Fruit fly (Drosophila melanogaster) whole organism, embryonic: ENCODE data around the gene alpha-Man-IIb.

Experiments used
- Abd-B ChIP-seq: fragments of 200-800 bp; sonication (Bioruptor generic); optimal IDR thresholded peaks from 2 replicates; lab custom pipeline; 2018; ENCODE audit warnings: missing biosample characterization, mild to moderate bottlenecking, missing genetic modification characterization, moderate library complexity
- Atf6 ChIP-seq: fragments of 200-800 bp; sonication (Bioruptor generic); IDR thresholded peaks from 2 replicates; pipeline ENCODE4 v1.3.6; 2022; ENCODE audit warnings: missing biosample characterization, missing genetic modification characterization
- BEAF-32 ChIP-seq: fragments of 200-800 bp; sonication (Bioruptor generic); optimal IDR thresholded peaks from 3 replicates; lab custom pipeline; 2017; ENCODE audit warnings: missing biosample characterization, missing genetic modification characterization, mild to moderate bottlenecking, moderate library complexity, missing genetic modification reagents
- CG10267 ChIP-seq: fragments of 200-800 bp; sonication (Bioruptor generic); optimal IDR thresholded peaks from 2 replicates; lab custom pipeline; 2018; ENCODE audit warnings: missing biosample characterization, mild to moderate bottlenecking, missing genetic modification characterization, moderate library complexity
- CG11560 ChIP-seq: fragments of 200-800 bp; sonication (Bioruptor generic); IDR thresholded peaks from 3 replicates; pipeline ENCODE4 v1.3.6; 2022; ENCODE audit warnings: missing biosample characterization, missing genetic modification characterization
- CG12299 ChIP-seq: fragments of 200-800 bp; sonication (Bioruptor generic); optimal IDR thresholded peaks from 2 replicates; lab custom pipeline; 2018; ENCODE audit warnings: missing biosample characterization, mild to moderate bottlenecking, missing genetic modification characterization
- CG13123 ChIP-seq: fragments of 200-800 bp; sonication (Bioruptor generic); optimal IDR thresholded peaks from 2 replicates; lab custom pipeline; 2016; ENCODE audit warnings: missing biosample characterization, missing genetic modification characterization
- CG13287 ChIP-seq: fragments of 200-800 bp; sonication (Bioruptor generic); IDR thresholded peaks from 2 replicates; pipeline ENCODE4 v1.3.6; 2022; ENCODE audit warnings: missing biosample characterization, missing genetic modification characterization; ENCODE audit not compliant: partially characterized antibody
- CG13775 ChIP-seq: fragments of 200-800 bp; sonication (Bioruptor generic); optimal IDR thresholded peaks from 3 replicates; lab custom pipeline; 2017; ENCODE audit warnings: missing biosample characterization, mild to moderate bottlenecking, missing genetic modification characterization
- CG14860 ChIP-seq: fragments of 200-800 bp; sonication (Bioruptor generic); IDR thresholded peaks from 3 replicates; pipeline ENCODE4 v1.3.6; 2022; ENCODE audit warnings: missing biosample characterization, missing genetic modification characterization; ENCODE audit not compliant: partially characterized antibody
- CG1603 ChIP-seq: fragments of 200-800 bp; sonication (Bioruptor generic); optimal IDR thresholded peaks from 2 replicates; lab custom pipeline; 2019; ENCODE audit warnings: missing biosample characterization, mild to moderate bottlenecking, missing genetic modification characterization, moderate library complexity
- CG16813 ChIP-seq: fragments of 200-800 bp; sonication (Bioruptor generic); IDR thresholded peaks from 3 replicates; pipeline ENCODE4 v1.3.6; 2022; ENCODE audit warnings: missing biosample characterization, missing genetic modification characterization; ENCODE audit not compliant: partially characterized antibody
- CG17829 ChIP-seq: fragments of 200-800 bp; optimal IDR thresholded peaks from 2 replicates; lab custom pipeline; 2019; ENCODE audit warnings: missing biosample characterization, mild to moderate bottlenecking, missing genetic modification characterization, moderate library complexity
- CG18011 ChIP-seq: fragments of 200-800 bp; sonication (Bioruptor generic); optimal IDR thresholded peaks from 2 replicates; lab custom pipeline; 2017; ENCODE audit warnings: missing biosample characterization, missing genetic modification characterization, mild to moderate bottlenecking, moderate library complexity, missing genotype
- CG18619 ChIP-seq: fragments of 200-800 bp; sonication (Bioruptor generic); optimal IDR thresholded peaks from 3 replicates; lab custom pipeline; 2017; ENCODE audit warnings: missing biosample characterization, mild to moderate bottlenecking, missing genetic modification characterization
- CG2129 ChIP-seq: fragments of 200-800 bp; sonication (Bioruptor generic); IDR thresholded peaks from 2 replicates; pipeline ENCODE4 v1.3.6; 2022; ENCODE audit warnings: missing biosample characterization, missing genetic modification characterization; ENCODE audit not compliant: partially characterized antibody
- CG34224 ChIP-seq: fragments of 200-800 bp; sonication (Bioruptor generic); IDR thresholded peaks from 3 replicates; pipeline ENCODE4 v1.3.6; 2022; ENCODE audit warnings: missing biosample characterization, missing genetic modification characterization; ENCODE audit not compliant: partially characterized antibody
- CG6654 ChIP-seq: fragments of 200-800 bp; sonication (Bioruptor generic); optimal IDR thresholded peaks from 2 replicates; lab custom pipeline; 2017; ENCODE audit warnings: missing biosample characterization, mild to moderate bottlenecking, missing genetic modification characterization
- CG8944 ChIP-seq: fragments of 200-800 bp; sonication (Bioruptor generic); optimal IDR thresholded peaks from 3 replicates; lab custom pipeline; 2016; ENCODE audit warnings: missing biosample characterization, missing genetic modification characterization
- Dll ChIP-seq: fragments of 200-800 bp; sonication (Bioruptor generic); IDR thresholded peaks from 4 replicates; pipeline ENCODE4 v1.3.6; 2022; ENCODE audit warnings: missing biosample characterization, missing genetic modification characterization; ENCODE audit not compliant: partially characterized antibody
- Doc3 ChIP-seq: fragments of 200-800 bp; sonication (Bioruptor generic); IDR thresholded peaks from 3 replicates; pipeline ENCODE4 v1.3.6; 2022; ENCODE audit warnings: missing biosample characterization, missing genetic modification characterization; ENCODE audit not compliant: partially characterized antibody
- HLHmδ ChIP-seq: fragments of 200-800 bp; sonication (Bioruptor generic); optimal IDR thresholded peaks from 2 replicates; lab custom pipeline; 2018; ENCODE audit warnings: missing biosample characterization, mild to moderate bottlenecking, missing genetic modification characterization, moderate library complexity
- Jarid2 ChIP-seq: fragments of 200-800 bp; sonication (Bioruptor generic); optimal IDR thresholded peaks from 3 replicates; lab custom pipeline; 2017; ENCODE audit warnings: mild to moderate bottlenecking, missing biosample characterization, missing genetic modification reagents, missing genetic modification characterization
- Kr ChIP-seq: fragments of 200-800 bp; sonication (Bioruptor generic); optimal IDR thresholded peaks from 2 replicates; lab custom pipeline; 2017; ENCODE audit warnings: missing biosample characterization, mild to moderate bottlenecking, missing genetic modification characterization
- MBD-R2 ChIP-seq: fragments of 200-800 bp; sonication (Bioruptor generic); IDR thresholded peaks from 2 replicates; pipeline ENCODE4 v1.3.6; 2022; ENCODE audit warnings: missing biosample characterization, missing genetic modification characterization
- Mrtf ChIP-seq: fragments of 200-800 bp; sonication (Bioruptor generic); IDR thresholded peaks from 3 replicates; pipeline ENCODE4 v1.3.6; 2022; ENCODE audit warnings: missing biosample characterization, missing genetic modification characterization
- Sin3A ChIP-seq: fragments of >200 bp; optimal IDR thresholded peaks from 2 replicates; lab custom pipeline; 2018
- Sry-δ ChIP-seq: fragments of 200-800 bp; sonication (Bioruptor generic); optimal IDR thresholded peaks from 2 replicates; lab custom pipeline; 2016; ENCODE audit warnings: missing biosample characterization, missing genetic modification characterization
- Tbp ChIP-seq: fragments of >200 bp; optimal IDR thresholded peaks from 2 replicates; lab custom pipeline; 2018; ENCODE audit warnings: missing biosample characterization, missing genetic modification characterization
- Xrp1 ChIP-seq: fragments of 200-800 bp; sonication (Bioruptor generic); IDR thresholded peaks from 2 replicates; pipeline ENCODE4 v1.3.6; 2022; ENCODE audit warnings: missing biosample characterization, missing genetic modification characterization
- bcd ChIP-seq: fragments of 200-800 bp; sonication (Bioruptor generic); optimal IDR thresholded peaks from 2 replicates; lab custom pipeline; 2017; ENCODE audit warnings: missing biosample characterization, mild to moderate bottlenecking, missing genetic modification characterization
- bsh ChIP-seq, 2 experiments: fragments of 200-800 bp; sonication (Bioruptor generic); optimal IDR thresholded peaks; 2 replicates each; lab custom pipeline; 2017 to 2018; ENCODE audit warnings: mild to moderate bottlenecking in 2 of 2, missing biosample characterization in 2 of 2, missing genetic modification characterization in 2 of 2, moderate library complexity in 1 of 2
- chinmo ChIP-seq: fragments of 200-800 bp; sonication (Bioruptor generic); IDR thresholded peaks from 4 replicates; pipeline ENCODE4 v1.3.6; 2022; ENCODE audit warnings: missing biosample characterization, missing genetic modification characterization; ENCODE audit not compliant: partially characterized antibody
- croc ChIP-seq: fragments of 200-800 bp; sonication (Bioruptor generic); conservative IDR thresholded peaks from 3 replicates; pipeline ENCODE4 v1.3.6; 2022; ENCODE audit warnings: missing biosample characterization, missing genetic modification characterization
- cwo ChIP-seq: fragments of 200-800 bp; sonication (Bioruptor generic); optimal IDR thresholded peaks from 3 replicates; lab custom pipeline; 2017; ENCODE audit warnings: missing biosample characterization, missing genetic modification characterization, mild to moderate bottlenecking, moderate library complexity, missing genetic modification reagents
- gfzf ChIP-seq: fragments of 200-800 bp; sonication (Bioruptor generic); optimal IDR thresholded peaks from 2 replicates; lab custom pipeline; 2016; ENCODE audit warnings: missing biosample characterization, mild to moderate bottlenecking, missing genetic modification characterization, moderate library complexity
- hbn ChIP-seq: fragments of 200-800 bp; sonication (Bioruptor generic); IDR thresholded peaks from 2 replicates; pipeline ENCODE4 v1.3.6; 2022; ENCODE audit warnings: missing biosample characterization, missing genetic modification characterization; ENCODE audit not compliant: partially characterized antibody
- inv ChIP-seq: fragments of 200-800 bp; sonication (Bioruptor generic); IDR thresholded peaks from 2 replicates; pipeline ENCODE4 v1.3.6; 2022; ENCODE audit warnings: missing biosample characterization, missing genetic modification characterization; ENCODE audit not compliant: partially characterized antibody
- knrl ChIP-seq: fragments of 200-800 bp; sonication (Bioruptor generic); IDR thresholded peaks from 3 replicates; pipeline ENCODE4 v1.3.6; 2022; ENCODE audit warnings: missing biosample characterization, missing genetic modification characterization; ENCODE audit not compliant: partially characterized antibody
- pzg ChIP-seq: fragments of 200-800 bp; sonication (Bioruptor generic); optimal IDR thresholded peaks from 3 replicates; lab custom pipeline; 2018; ENCODE audit warnings: missing biosample characterization, mild to moderate bottlenecking, missing genetic modification characterization, moderate library complexity
- sc ChIP-seq, 3 experiments: fragments of >200 bp in 2 of 3; fragments of 200-800 bp in 1 of 3; sonication (Bioruptor generic) in 1 of 3; optimal IDR thresholded peaks; 2 replicates in 2 of 3; 3 replicates in 1 of 3; lab custom pipeline; 2017; ENCODE audit warnings: mild to moderate bottlenecking in 1 of 3, missing biosample characterization in 1 of 3, missing genetic modification characterization in 1 of 3, missing genetic modification reagents in 1 of 3
- scrt ChIP-seq: fragments of 200-800 bp; sonication (Bioruptor generic); optimal IDR thresholded peaks from 2 replicates; lab custom pipeline; 2018; ENCODE audit warnings: missing biosample characterization, mild to moderate bottlenecking, missing genetic modification characterization, moderate library complexity
- sens ChIP-seq: fragments of 200-800 bp; sonication (Bioruptor generic); peaks from one replicate; lab custom pipeline; 2016; ENCODE audit warnings: missing biosample characterization, missing genetic modification characterization
- sima ChIP-seq: fragments of 200-800 bp; sonication (Bioruptor generic); optimal IDR thresholded peaks from 2 replicates; lab custom pipeline; 2016; ENCODE audit warnings: missing biosample characterization, missing genetic modification characterization
- sna ChIP-seq: fragments of 200-800 bp; sonication (Bioruptor generic); IDR thresholded peaks from 2 replicates; pipeline ENCODE4 v1.3.6; 2022; ENCODE audit warnings: missing biosample characterization, missing genetic modification characterization; ENCODE audit not compliant: partially characterized antibody
- unc-4 ChIP-seq: fragments of 200-800 bp; sonication (Bioruptor generic); IDR thresholded peaks from 2 replicates; pipeline ENCODE4 v1.3.6; 2022; ENCODE audit warnings: missing biosample characterization, missing genetic modification characterization; ENCODE audit not compliant: partially characterized antibody
- vnd ChIP-seq: fragments of 200-800 bp; sonication (Bioruptor generic); IDR thresholded peaks from 3 replicates; pipeline ENCODE4 v1.3.6; 2022; ENCODE audit warnings: missing biosample characterization, missing genetic modification characterization; ENCODE audit not compliant: partially characterized antibody

alpha-Man-IIb gene

dm6 chr3R:15832525-15832924, 28.5 kb downstream of the alpha-Man-IIb start, which contains the start of gene rec:
rec (minus strand) TSS chr3R:15832632.
- TF ChIP-seq MBD-R2 (GFP tag; lab: Robert Waterston, UW) = peak; percentile 33
- peak; percentile 17; the same call in 1 of the 2 replicates for TF ChIP-seq CG2129
- peak; percentile 36 for TF ChIP-seq CG1603 (tag; lab: Kevin White, UChicago)
- peak; percentile 74 for TF ChIP-seq Dll (GFP tag; lab: Robert Waterston, UW)
- TF ChIP-seq bsh (GFP tag; optimal IDR thresholded peaks at IDR 0.05; lab: Kevin White, UChicago) = no peak
- TF ChIP-seq Jarid2 (GFP tag; lab: Kevin White, UChicago) = no peak
- TF ChIP-seq CG13287 = peak; percentile 74
- no peak for TF ChIP-seq sima
- peak; percentile 57 for TF ChIP-seq Sry-δ
- TF ChIP-seq Atf6 (GFP tag; lab: Robert Waterston, UW) = no peak
- peak; percentile 41; the same call in 1 of the 3 replicates for TF ChIP-seq CG14860 (GFP tag; lab: Robert Waterston, UW)
- no peak for TF ChIP-seq CG18011
- TF ChIP-seq HLHmδ (GFP tag; lab: Kevin White, UChicago) = no peak
- TF ChIP-seq inv = 0 out of 2 replicates have a peak, but pooled peaks have one; percentile 7
- no peak for TF ChIP-seq croc (GFP tag; lab: Robert Waterston, UW)
- TF ChIP-seq scrt (GFP tag; lab: Kevin White, UChicago) = no peak
- no peak for TF ChIP-seq CG13123 (GFP tag; lab: Kevin White, UChicago)
- no peak for TF ChIP-seq Xrp1 (GFP tag; lab: Robert Waterston, UW)
- TF ChIP-seq CG12299 (tag; lab: Kevin White, UChicago) = no peak
- peak; percentile 17 for TF ChIP-seq sens (GFP tag; lab: Kevin White, UChicago)
- TF ChIP-seq sna (GFP tag; lab: Robert Waterston, UW) = peak; percentile 58; the same call in 1 of the 2 replicates
- no peak for TF ChIP-seq sc (optimal IDR thresholded peaks at IDR 0.05; lab: Kevin White, UChicago)
- TF ChIP-seq sc (GFP tag; optimal IDR thresholded peaks at IDR 0.05; lab: Kevin White, UChicago) = no peak
- 0 out of 3 replicates have a peak, but pooled peaks have one; percentile 31 for TF ChIP-seq vnd (GFP tag; lab: Robert Waterston, UW)
- no peak for TF ChIP-seq Tbp (GFP tag; lab: Kevin White, UChicago)
- TF ChIP-seq BEAF-32 = peak; percentile 60
- TF ChIP-seq unc-4 = peak; percentile 63
- TF ChIP-seq pzg = peak; percentile 19
- TF ChIP-seq Mrtf (GFP tag; lab: Robert Waterston, UW) = no peak
- no peak for TF ChIP-seq bcd (GFP tag; lab: Kevin White, UChicago)
- no peak for TF ChIP-seq gfzf (GFP tag; lab: Kevin White, UChicago)
- 0 out of 4 replicates have a peak, but pooled peaks have one; percentile 42 for TF ChIP-seq chinmo (GFP tag; lab: Robert Waterston, UW)
- TF ChIP-seq CG6654 (GFP tag; lab: Kevin White, UChicago) = no peak
- TF ChIP-seq hbn (GFP tag; lab: Robert Waterston, UW) = peak; percentile 31; the same call in 1 of the 2 replicates
- no peak for TF ChIP-seq Abd-B (GFP tag; lab: Kevin White, UChicago)
- peak; percentile 14 for TF ChIP-seq CG10267
- TF ChIP-seq CG17829 (tag; lab: Kevin White, UChicago) = no peak
- TF ChIP-seq Kr (GFP tag; lab: Kevin White, UChicago) = no peak
- peak; percentile 42; the same call in 1 of the 3 replicates for TF ChIP-seq CG34224 (GFP tag; lab: Robert Waterston, UW)
- TF ChIP-seq CG16813 (GFP tag; lab: Robert Waterston, UW) = peak; percentile 35; the same call in 2 of the 3 replicates
- TF ChIP-seq Doc3 (GFP tag; lab: Robert Waterston, UW) = peak; percentile 52; the same call in 1 of the 3 replicates
- TF ChIP-seq cwo = no peak
- TF ChIP-seq CG11560 (tag; lab: Robert Waterston, UW) = no peak
- no peak for TF ChIP-seq CG13775 (GFP tag; lab: Kevin White, UChicago)
- no peak for TF ChIP-seq CG8944 (GFP tag; lab: Kevin White, UChicago)
- no peak for TF ChIP-seq CG18619 (GFP tag; lab: Kevin White, UChicago)
- TF ChIP-seq Sin3A (lab: Kevin White, UChicago) = peak; percentile 17
- TF ChIP-seq knrl = peak; percentile 66; the same call in 2 of the 3 replicates
